Fruit fly (Drosophila melanogaster) whole organism, adult: ENCODE results near the gene mRpL11.

ENCODE experiments used
- CG11617 ChIP-seq: fragments of 200-800 bp; sonication (Bioruptor generic); optimal IDR thresholded peaks from 2 replicates; lab custom pipeline; 2017; ENCODE audit warnings: mild to moderate bottlenecking, missing biosample characterization, missing genetic modification reagents, missing genetic modification characterization
- kay ChIP-seq: fragments of 200-800 bp; sonication (Bioruptor generic); peaks from one replicate; lab custom pipeline; 2016; ENCODE audit warnings: missing biosample characterization, missing genetic modification characterization, borderline replicate concordance
- ovo ChIP-seq: fragments of 200-800 bp; sonication (Bioruptor generic); optimal IDR thresholded peaks from 2 replicates; lab custom pipeline; 2016; ENCODE audit warnings: missing biosample characterization, missing genetic modification characterization
- pad ChIP-seq: fragments of 200-800 bp; sonication (Bioruptor generic); optimal IDR thresholded peaks from 3 replicates; lab custom pipeline; 2017; ENCODE audit warnings: missing biosample characterization, missing genetic modification characterization, mild to moderate bottlenecking, moderate library complexity, missing genetic modification reagents
- toe ChIP-seq: fragments of 200-800 bp; sonication (Bioruptor generic); optimal IDR thresholded peaks from 2 replicates; lab custom pipeline; 2016; ENCODE audit warnings: missing biosample characterization, missing genetic modification characterization

DNA sequence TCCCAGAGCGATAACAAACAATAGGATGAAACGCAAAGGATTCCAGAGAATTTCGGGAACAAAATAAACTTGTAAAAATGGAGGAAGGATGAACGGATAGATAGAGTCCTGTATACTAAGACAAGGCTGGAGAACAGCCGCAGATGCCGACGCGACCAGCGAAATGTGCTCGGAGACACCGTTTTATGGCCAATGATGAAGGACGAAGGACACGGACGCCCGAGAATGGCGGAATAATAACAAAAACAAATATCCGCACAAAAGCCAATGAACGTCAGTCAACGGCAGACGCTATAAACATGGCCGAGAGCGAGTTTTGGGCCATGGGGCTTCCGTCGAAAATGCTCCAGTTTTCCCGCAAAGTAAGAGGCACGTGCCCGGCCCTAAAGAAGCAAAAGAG is 43.4 kb downstream of the mRpL11 start:
- TF ChIP-seq toe (no peak), ovo (GFP tag; lab: Kevin White, UChicago) (no peak), CG11617 (GFP tag; lab: Kevin White, UChicago) (no peak), pad (no peak), kay (GFP tag; lab: Kevin White, UChicago) (no peak)
